Fruit fly (Drosophila melanogaster): ENCODE measurements around the gene CG11882.

dm6 chr3R:29130902-29131621 is 16.9 kb downstream of the CG11882 start, which contains the start of the genes dgt6 and Vha100-1:
- no peak for TF ChIP-seq CG8478 (optimal IDR thresholded peaks at IDR 0.05)
- peak in 1 of 2 experiments; percentile 31 for TF ChIP-seq CTCF (optimal IDR thresholded peaks at IDR 0.05)
